Worm (Caenorhabditis elegans): ENCODE measurements around the gene C09G4.4.
A peak's percentile ranks its signal among the peaks of the same experiment; 100 is the strongest.

The C09G4.4 gene

ce11 chrIV:8492242-8492641 is 20.5 kb upstream of the C09G4.4 start, which contains the start of gene sru-7:
Gene sru-7, plus strand, starts transcription at chrIV:8492542.
- TF ChIP-seq zag-1 (tag; optimal IDR thresholded peaks at IDR 0.05) (no peak), skn-1 (tag; optimal IDR thresholded peaks at IDR 0.05) (no peak), nhr-129 (tag; optimal IDR thresholded peaks at IDR 0.05) (no peak), nhr-23 (tag; optimal IDR thresholded peaks at IDR 0.05) (no peak), nhr-21 (tag; optimal IDR thresholded peaks at IDR 0.05) (no peak), nhr-11 (tag; optimal IDR thresholded peaks at IDR 0.05) (no peak), snpc-4 (tag; optimal IDR thresholded peaks at IDR 0.05) (no peak), crh-2 (tag; optimal IDR thresholded peaks at IDR 0.05) (no peak), dmd-4 (tag; optimal IDR thresholded peaks at IDR 0.05) (no peak), ztf-11 (tag; optimal IDR thresholded peaks at IDR 0.05) (no peak)

- no peak for TF ChIP-seq fos-1 (tag; optimal IDR thresholded peaks at IDR 0.05)
- no peak for TF ChIP-seq unc-55 (GFP tag; optimal IDR thresholded peaks at IDR 0.05)
- TF ChIP-seq lin-39 (tag; optimal IDR thresholded peaks at IDR 0.05) = no peak
- no peak for TF ChIP-seq snpc-4 (tag; optimal IDR thresholded peaks at IDR 0.05)
- TF ChIP-seq lin-13 (GFP tag; optimal IDR thresholded peaks at IDR 0.05) = no peak
- TF ChIP-seq ztf-1 (GFP tag; conservative IDR thresholded peaks at IDR 0.05) = no peak
- no peak for TF ChIP-seq blmp-1 (tag; optimal IDR thresholded peaks at IDR 0.05; ENCODE audit: insufficient read depth)
- no peak for TF ChIP-seq elt-3 (tag; optimal IDR thresholded peaks at IDR 0.05)
- TF ChIP-seq ceh-16 (tag; optimal IDR thresholded peaks at IDR 0.05) = no peak
- TF ChIP-seq nhr-237 (tag; optimal IDR thresholded peaks at IDR 0.05) = no peak
- no peak for TF ChIP-seq C34F6.9 (tag; optimal IDR thresholded peaks at IDR 0.05)
- no peak for TF ChIP-seq sma-9 (GFP tag; optimal IDR thresholded peaks at IDR 0.05)
- TF ChIP-seq sma-9 (tag; optimal IDR thresholded peaks at IDR 0.05) = no peak
- no peak for TF ChIP-seq nhr-21 (tag; optimal IDR thresholded peaks at IDR 0.05)
- TF ChIP-seq lsy-2 (tag; optimal IDR thresholded peaks at IDR 0.05) = no peak
Observed at ce11 chrIV:8496263-8496662, 16.5 kb upstream of the C09G4.4 start, which contains the start of gene C28C12.12. Gene C28C12.12, minus strand, starts transcription at chrIV:8496363.

- peak; percentile 59 for TF ChIP-seq unc-55 (GFP tag; optimal IDR thresholded peaks at IDR 0.05)
- TF ChIP-seq mab-5 (tag; optimal IDR thresholded peaks at IDR 0.05) = no peak
- TF ChIP-seq skn-1 (tag; optimal IDR thresholded peaks at IDR 0.05) = no peak
- TF ChIP-seq elt-1 (tag; optimal IDR thresholded peaks at IDR 0.05) = no peak
- TF ChIP-seq nhr-11 (tag; optimal IDR thresholded peaks at IDR 0.05) = no peak
- TF ChIP-seq sma-9 (GFP tag; optimal IDR thresholded peaks at IDR 0.05) = peak; percentile 29
- TF ChIP-seq sma-9 (tag; optimal IDR thresholded peaks at IDR 0.05) = no peak
- no peak for TF ChIP-seq ztf-4 (tag; optimal IDR thresholded peaks at IDR 0.05)
- no peak for TF ChIP-seq unc-62 (GFP tag; optimal IDR thresholded peaks at IDR 0.05)
- TF ChIP-seq nhr-21 (tag; optimal IDR thresholded peaks at IDR 0.05) = peak; percentile 6
- peak; percentile 14 for TF ChIP-seq sma-3 (GFP tag; optimal IDR thresholded peaks at IDR 0.05)
- TF ChIP-seq nhr-12 (tag; optimal IDR thresholded peaks at IDR 0.05) = no peak
- peak; percentile 87 for TF ChIP-seq gmeb-1 (tag; optimal IDR thresholded peaks at IDR 0.05)
- peak in 1 of 2 experiments; percentile 68 for TF ChIP-seq lsy-2 (tag; optimal IDR thresholded peaks at IDR 0.05)
- peak; percentile 11 for TF ChIP-seq nhr-129 (tag; optimal IDR thresholded peaks at IDR 0.05)
- TF ChIP-seq ama-1 (optimal IDR thresholded peaks at IDR 0.05) = no peak
- TF ChIP-seq C34F6.9 (tag; optimal IDR thresholded peaks at IDR 0.05) = peak; percentile 56
Observed at ce11 chrIV:8498773-8499360, 13.9 kb upstream of the C09G4.4 start, which contains the start of the genes acdh-13 and mesp-1. Gene acdh-13, minus strand, starts transcription at chrIV:8498823. Gene mesp-1, plus strand, starts transcription at chrIV:8499310.

DNA sequence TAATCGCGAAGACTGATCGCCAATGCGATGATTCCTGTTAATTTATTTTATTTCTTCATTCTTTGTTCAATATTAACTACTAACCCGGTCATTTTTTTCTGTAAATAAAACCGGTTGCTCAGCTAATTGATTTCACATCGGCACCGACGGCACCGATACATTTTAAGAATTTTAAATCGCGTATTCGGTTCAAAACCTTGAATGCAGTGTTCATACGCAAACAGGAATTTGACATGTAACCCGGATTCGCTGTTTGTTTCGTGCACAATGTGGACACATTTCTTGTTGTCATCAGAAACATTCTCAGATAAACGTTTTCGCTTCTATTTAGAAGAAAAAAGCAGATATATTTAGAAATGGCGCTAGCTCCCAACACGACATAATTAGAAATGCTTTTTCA is 12.8 kb upstream of the C09G4.4 start:
- TF ChIP-seq ceh-16 (tag; optimal IDR thresholded peaks at IDR 0.05) = no peak
- TF ChIP-seq dmd-4 (tag; optimal IDR thresholded peaks at IDR 0.05) = no peak
- TF ChIP-seq R02D3.7 (tag; optimal IDR thresholded peaks at IDR 0.05) = no peak
- no peak for TF ChIP-seq mdl-1 (tag; optimal IDR thresholded peaks at IDR 0.05)

- no peak for TF ChIP-seq F13H6.1 (tag; optimal IDR thresholded peaks at IDR 0.05)
- no peak for TF ChIP-seq dmd-4 (tag; optimal IDR thresholded peaks at IDR 0.05)
- TF ChIP-seq C34F6.9 (tag; optimal IDR thresholded peaks at IDR 0.05) = no peak
- no peak for TF ChIP-seq mbf-1 (tag; optimal IDR thresholded peaks at IDR 0.05)
- TF ChIP-seq sma-9 (GFP tag; optimal IDR thresholded peaks at IDR 0.05) = no peak
- no peak for TF ChIP-seq sma-9 (tag; optimal IDR thresholded peaks at IDR 0.05)
- no peak for TF ChIP-seq ceh-16 (tag; optimal IDR thresholded peaks at IDR 0.05)
- TF ChIP-seq blmp-1 (tag; optimal IDR thresholded peaks at IDR 0.05; ENCODE audit: insufficient read depth) = no peak
- TF ChIP-seq mab-5 (tag; optimal IDR thresholded peaks at IDR 0.05) = no peak
- no peak for TF ChIP-seq zag-1 (tag; optimal IDR thresholded peaks at IDR 0.05)
- no peak for TF ChIP-seq unc-55 (GFP tag; optimal IDR thresholded peaks at IDR 0.05)
- no peak for TF ChIP-seq nhr-25 (tag; optimal IDR thresholded peaks at IDR 0.05)
- no peak for TF ChIP-seq Y55F3AM.14 (GFP tag; optimal IDR thresholded peaks at IDR 0.05)
Observed at ce11 chrIV:8501382-8501781, 11.4 kb upstream of the C09G4.4 start, which contains the start of gene C28C12.1. Gene C28C12.1, plus strand, starts transcription at chrIV:8501682.
